Fruit fly (Drosophila melanogaster): Measurements from ENCODE around the gene CG9360.

CG9360 gene

dm6 chrX:11717892-11718291, 46.5 kb downstream of the CG9360 start:
- TF ChIP-seq dsf (GFP tag; optimal IDR thresholded peaks at IDR 0.05; ENCODE audit: borderline replicate concordance) = no peak
- no peak for TF ChIP-seq Rel (GFP tag; optimal IDR thresholded peaks at IDR 0.05)
- TF ChIP-seq Rel (tag; optimal IDR thresholded peaks at IDR 0.05) = peak; percentile 20

dm6 chrX:11716731-11717326, 47.6 kb downstream of the CG9360 start, which contains the start of gene prtp:
TSS of gene prtp (plus strand) at chrX:11716756.
- TF ChIP-seq Vsx2 (GFP tag; optimal IDR thresholded peaks at IDR 0.05; ENCODE audit: partially characterized antibody) (no peak), sage (GFP tag; optimal IDR thresholded peaks at IDR 0.05) (peak; percentile 16), OdsH (GFP tag; optimal IDR thresholded peaks at IDR 0.05) (peak; percentile 27), Abd-B (GFP tag; optimal IDR thresholded peaks at IDR 0.05) (no peak), br (GFP tag; optimal IDR thresholded peaks at IDR 0.05) (no peak), dmrt93B (GFP tag; optimal IDR thresholded peaks at IDR 0.05) (no peak), GATAd (GFP tag; optimal IDR thresholded peaks at IDR 0.05) (no peak), Jra (GFP tag; optimal IDR thresholded peaks at IDR 0.05) (no peak), Myc (optimal IDR thresholded peaks at IDR 0.05) (peak; percentile 27), Hnf4 (GFP tag; optimal IDR thresholded peaks at IDR 0.05) (peak; percentile 44), h (GFP tag; optimal IDR thresholded peaks at IDR 0.05) (peak; percentile 50), Mio (GFP tag; optimal IDR thresholded peaks at IDR 0.05) (no peak), usp (GFP tag; optimal IDR thresholded peaks at IDR 0.05) (no peak), HLH106 (tag; optimal IDR thresholded peaks at IDR 0.05) (no peak), rgr (GFP tag; optimal IDR thresholded peaks at IDR 0.05) (peak; percentile 49), foxo (GFP tag; optimal IDR thresholded peaks at IDR 0.05) (no peak), jim (GFP tag; optimal IDR thresholded peaks at IDR 0.05) (no peak), psq (GFP tag; optimal IDR thresholded peaks at IDR 0.05) (no peak), CG9705 (GFP tag; optimal IDR thresholded peaks at IDR 0.05) (no peak), Rel (GFP tag; optimal IDR thresholded peaks at IDR 0.05) (no peak), Rel (tag; optimal IDR thresholded peaks at IDR 0.05) (no peak), fru (GFP tag; optimal IDR thresholded peaks at IDR 0.05) (peak; percentile 31), brk (GFP tag; optimal IDR thresholded peaks at IDR 0.05) (peak; percentile 78), dsf (GFP tag; optimal IDR thresholded peaks at IDR 0.05; ENCODE audit: borderline replicate concordance) (no peak), woc (GFP tag; optimal IDR thresholded peaks at IDR 0.05) (no peak), Dif (GFP tag; optimal IDR thresholded peaks at IDR 0.05; ENCODE audit: partially characterized antibody) (peak; percentile 16), CG32264 (GFP tag; optimal IDR thresholded peaks at IDR 0.05) (no peak)

dm6 chrX:11715937-11716730, 48.3 kb downstream of the CG9360 start:
- TF ChIP-seq HLH106 (tag; optimal IDR thresholded peaks at IDR 0.05) (peak; percentile 91), OdsH (GFP tag; optimal IDR thresholded peaks at IDR 0.05) (peak; percentile 80), Vsx2 (GFP tag; optimal IDR thresholded peaks at IDR 0.05; ENCODE audit: partially characterized antibody) (no peak), Sp1 (GFP tag; optimal IDR thresholded peaks at IDR 0.05) (peak; percentile 88), h (GFP tag; optimal IDR thresholded peaks at IDR 0.05) (peak; percentile 90), fru (GFP tag; optimal IDR thresholded peaks at IDR 0.05) (peak; percentile 82), Dfd (GFP tag; optimal IDR thresholded peaks at IDR 0.05) (no peak), CrebA (GFP tag; optimal IDR thresholded peaks at IDR 0.05; ENCODE audit: borderline replicate concordance) (no peak), Hr83 (GFP tag; optimal IDR thresholded peaks at IDR 0.05; ENCODE audit: poor library complexity, severe bottlenecking) (peak; percentile 83), CG32264 (GFP tag; optimal IDR thresholded peaks at IDR 0.05) (peak; percentile 78), dl (GFP tag; optimal IDR thresholded peaks at IDR 0.05; ENCODE audit: insufficient read depth in 1 of 2, partially characterized antibody in 2 of 2) (no peak), dmrt93B (GFP tag; optimal IDR thresholded peaks at IDR 0.05) (peak; percentile 84), usp (GFP tag; optimal IDR thresholded peaks at IDR 0.05) (no peak), psq (GFP tag; optimal IDR thresholded peaks at IDR 0.05) (peak; percentile 98), ey (GFP tag; optimal IDR thresholded peaks at IDR 0.05) (peak; percentile 84), dsf (GFP tag; optimal IDR thresholded peaks at IDR 0.05; ENCODE audit: borderline replicate concordance) (peak; percentile 54), sv (GFP tag; optimal IDR thresholded peaks at IDR 0.05) (peak; percentile 77), brk (GFP tag; optimal IDR thresholded peaks at IDR 0.05) (peak; percentile 29), jim (GFP tag; optimal IDR thresholded peaks at IDR 0.05) (no peak), rgr (GFP tag; optimal IDR thresholded peaks at IDR 0.05) (peak; percentile 88), sage (GFP tag; optimal IDR thresholded peaks at IDR 0.05) (peak; percentile 87), Hnf4 (GFP tag; optimal IDR thresholded peaks at IDR 0.05) (peak; percentile 76), br (GFP tag; optimal IDR thresholded peaks at IDR 0.05) (peak; percentile 89), Rel (GFP tag; optimal IDR thresholded peaks at IDR 0.05) (peak; percentile 84), Rel (tag; optimal IDR thresholded peaks at IDR 0.05) (peak; percentile 52), tai (GFP tag; optimal IDR thresholded peaks at IDR 0.05) (peak; percentile 81), woc (GFP tag; optimal IDR thresholded peaks at IDR 0.05) (peak; percentile 97), foxo (GFP tag; optimal IDR thresholded peaks at IDR 0.05) (peak; percentile 48 to 89), CG9705 (GFP tag; optimal IDR thresholded peaks at IDR 0.05) (peak; percentile 66)

Measured in whole organism, wandering third instar larva.